Fruit fly (Drosophila melanogaster): ENCODE results near the gene Arglu1.

dm6 chr2L:9968201-9968727 lies 30.3 kb upstream of the Arglu1 start:
- TF ChIP-seq Crg-1 (GFP tag; optimal IDR thresholded peaks at IDR 0.05) = no peak
- no peak for TF ChIP-seq tj (GFP tag; optimal IDR thresholded peaks at IDR 0.05)
- no peak for TF ChIP-seq toe (GFP tag; optimal IDR thresholded peaks at IDR 0.05)
- no peak for TF ChIP-seq Clk (GFP tag; optimal IDR thresholded peaks at IDR 0.05)
- no peak for TF ChIP-seq Mnt (GFP tag; optimal IDR thresholded peaks at IDR 0.05)
- no peak for TF ChIP-seq CG33017 (tag; optimal IDR thresholded peaks at IDR 0.05)
- no peak for TF ChIP-seq bab1 (GFP tag; optimal IDR thresholded peaks at IDR 0.05)
- no peak for TF ChIP-seq CG12768 (GFP tag; optimal IDR thresholded peaks at IDR 0.05)

Measured in whole organism, adult.